Fruit fly (Drosophila melanogaster) whole organism, embryonic: ENCODE results near the gene CG12880.

Source experiments
- CG10543 ChIP-seq: fragments of 200-800 bp; sonication (Bioruptor generic); optimal IDR thresholded peaks from 3 replicates; lab custom pipeline; 2017; ENCODE audit warnings: missing biosample characterization, mild to moderate bottlenecking, missing genetic modification characterization, moderate library complexity
- CG11093 ChIP-seq: fragments of 200-800 bp; sonication (Bioruptor generic); IDR thresholded peaks from 3 replicates; pipeline ENCODE4 v1.3.6; 2022; ENCODE audit warnings: missing biosample characterization, missing genetic modification characterization
- CG13287 ChIP-seq: fragments of 200-800 bp; sonication (Bioruptor generic); IDR thresholded peaks from 2 replicates; pipeline ENCODE4 v1.3.6; 2022; ENCODE audit warnings: missing biosample characterization, missing genetic modification characterization; ENCODE audit not compliant: partially characterized antibody
- CG13296 ChIP-seq: fragments of 200-800 bp; sonication (Bioruptor generic); optimal IDR thresholded peaks from 3 replicates; lab custom pipeline; 2018; ENCODE audit warnings: missing biosample characterization, mild to moderate bottlenecking, missing genetic modification characterization
- CG13424 ChIP-seq: fragments of 200-800 bp; sonication (Bioruptor generic); optimal IDR thresholded peaks from 2 replicates; lab custom pipeline; 2019; ENCODE audit warnings: missing biosample characterization, mild to moderate bottlenecking, missing genetic modification characterization, moderate library complexity
- CG14441 ChIP-seq: fragments of 200-800 bp; sonication (Bioruptor generic); IDR thresholded peaks from 2 replicates; pipeline ENCODE4 v1.3.6; 2022; ENCODE audit warnings: missing biosample characterization, missing genetic modification characterization
- CG1602 ChIP-seq: fragments of 200-800 bp; sonication (Bioruptor generic); optimal IDR thresholded peaks from 3 replicates; lab custom pipeline; 2016; ENCODE audit warnings: missing biosample characterization, missing genetic modification characterization
- CG1603 ChIP-seq: fragments of 200-800 bp; sonication (Bioruptor generic); optimal IDR thresholded peaks from 2 replicates; lab custom pipeline; 2019; ENCODE audit warnings: missing biosample characterization, mild to moderate bottlenecking, missing genetic modification characterization, moderate library complexity
- CG1647 ChIP-seq: fragments of 200-800 bp; sonication (Bioruptor generic); optimal IDR thresholded peaks from 3 replicates; lab custom pipeline; 2016; ENCODE audit warnings: missing biosample characterization, missing genetic modification characterization
- CG2875 ChIP-seq: fragments of 200-800 bp; sonication (Bioruptor generic); optimal IDR thresholded peaks from 2 replicates; lab custom pipeline; 2017; ENCODE audit warnings: missing biosample characterization, mild to moderate bottlenecking, missing genetic modification characterization, missing genetic modification reagents
- CG33557 ChIP-seq: fragments of 200-800 bp; sonication (Bioruptor generic); optimal IDR thresholded peaks from 2 replicates; lab custom pipeline; 2019; ENCODE audit warnings: missing biosample characterization, mild to moderate bottlenecking, missing genetic modification characterization, moderate library complexity
- CG34422 ChIP-seq: fragments of 200-800 bp; sonication (Bioruptor generic); IDR thresholded peaks from 3 replicates; pipeline ENCODE4 v1.3.6; 2022; ENCODE audit warnings: missing biosample characterization, missing genetic modification characterization
- CG43689 ChIP-seq: fragments of 200-800 bp; sonication (Bioruptor generic); IDR thresholded peaks from 2 replicates; pipeline ENCODE4 v1.3.6; 2022; ENCODE audit warnings: missing biosample characterization, missing genetic modification characterization
- CG4404 ChIP-seq: fragments of 200-800 bp; sonication (Bioruptor generic); IDR thresholded peaks from 2 replicates; pipeline ENCODE4 v1.3.6; 2022; ENCODE audit warnings: missing biosample characterization, missing genetic modification characterization
- CG4730 ChIP-seq: fragments of 200-800 bp; sonication (Bioruptor generic); IDR thresholded peaks from 2 replicates; pipeline ENCODE4 v1.3.6; 2022; ENCODE audit warnings: missing biosample characterization, missing genetic modification characterization
- CG5245 ChIP-seq: fragments of 200-800 bp; sonication (Bioruptor generic); optimal IDR thresholded peaks from 3 replicates; lab custom pipeline; 2016; ENCODE audit warnings: missing biosample characterization, missing genetic modification characterization
- CG6791 ChIP-seq: fragments of 200-800 bp; sonication (Bioruptor generic); IDR thresholded peaks from 3 replicates; pipeline ENCODE4 v1.3.6; 2022; ENCODE audit warnings: missing biosample characterization, missing genetic modification characterization; ENCODE audit not compliant: partially characterized antibody
- CG7357 ChIP-seq: fragments of 200-800 bp; sonication (Bioruptor generic); IDR thresholded peaks from 3 replicates; pipeline ENCODE4 v1.3.6; 2022; ENCODE audit warnings: missing biosample characterization, missing genetic modification characterization
- CG7745 ChIP-seq: fragments of 200-800 bp; sonication (Bioruptor generic); optimal IDR thresholded peaks from 2 replicates; lab custom pipeline; 2018; ENCODE audit warnings: missing biosample characterization, mild to moderate bottlenecking, missing genetic modification characterization, moderate library complexity
- CG7839 ChIP-seq: fragments of 200-800 bp; sonication (Bioruptor generic); optimal IDR thresholded peaks from 3 replicates; lab custom pipeline; 2018; ENCODE audit warnings: missing biosample characterization, mild to moderate bottlenecking, missing genetic modification characterization, moderate library complexity
- CG8388 ChIP-seq: fragments of 200-800 bp; sonication (Bioruptor generic); optimal IDR thresholded peaks from 2 replicates; lab custom pipeline; 2019; ENCODE audit warnings: missing biosample characterization, mild to moderate bottlenecking, missing genetic modification characterization, moderate library complexity
- CTCF ChIP-seq: fragments of 200-800 bp; sonication (Bioruptor generic); optimal IDR thresholded peaks from 2 replicates; lab custom pipeline; 2017; ENCODE audit warnings: missing biosample characterization, mild to moderate bottlenecking, missing genetic modification characterization, moderate library complexity
- Dad ChIP-seq: fragments of 200-800 bp; sonication (Bioruptor generic); optimal IDR thresholded peaks from 3 replicates; lab custom pipeline; 2016; ENCODE audit warnings: missing biosample characterization, missing genetic modification characterization
- HHEX ChIP-seq: fragments of 200-800 bp; sonication (Bioruptor generic); optimal IDR thresholded peaks from 3 replicates; lab custom pipeline; 2017; ENCODE audit warnings: missing biosample characterization, mild to moderate bottlenecking, missing genetic modification characterization, missing genetic modification reagents
- HLH4C ChIP-seq: fragments of 200-800 bp; sonication (Bioruptor generic); IDR thresholded peaks from 3 replicates; pipeline ENCODE4 v1.3.6; 2022; ENCODE audit warnings: missing biosample characterization, missing genetic modification characterization; ENCODE audit not compliant: partially characterized antibody
- Jarid2 ChIP-seq: fragments of 200-800 bp; sonication (Bioruptor generic); optimal IDR thresholded peaks from 3 replicates; lab custom pipeline; 2017; ENCODE audit warnings: mild to moderate bottlenecking, missing biosample characterization, missing genetic modification reagents, missing genetic modification characterization
- Lpt ChIP-seq: fragments of >200 bp; optimal IDR thresholded peaks from 2 replicates; lab custom pipeline; 2018; ENCODE audit warnings: missing biosample characterization, missing genetic modification characterization
- NFAT ChIP-seq: fragments of 200-800 bp; sonication (Bioruptor generic); IDR thresholded peaks from 2 replicates; pipeline ENCODE4 v1.3.6; 2022; ENCODE audit warnings: missing biosample characterization, missing genetic modification characterization
- NfI ChIP-seq: fragments of 200-800 bp; sonication (Bioruptor generic); optimal IDR thresholded peaks from 3 replicates; lab custom pipeline; 2018; ENCODE audit warnings: missing biosample characterization, mild to moderate bottlenecking, missing genetic modification characterization, moderate library complexity
- Oaz ChIP-seq: fragments of 200-800 bp; sonication (Bioruptor generic); IDR thresholded peaks from 2 replicates; pipeline ENCODE4 v1.3.6; 2022; ENCODE audit warnings: missing biosample characterization, missing genetic modification characterization
- Xrp1 ChIP-seq: fragments of 200-800 bp; sonication (Bioruptor generic); IDR thresholded peaks from 2 replicates; pipeline ENCODE4 v1.3.6; 2022; ENCODE audit warnings: missing biosample characterization, missing genetic modification characterization
- ap ChIP-seq: fragments of 200-800 bp; sonication (Bioruptor generic); IDR thresholded peaks from 2 replicates; pipeline ENCODE4 v1.3.6; 2022; ENCODE audit warnings: missing biosample characterization, missing genetic modification characterization
- bbx ChIP-seq: fragments of 200-800 bp; sonication (Bioruptor generic); IDR thresholded peaks from 2 replicates; pipeline ENCODE4 v1.3.6; 2022; ENCODE audit warnings: missing biosample characterization, missing genetic modification characterization; ENCODE audit not compliant: partially characterized antibody
- bsh ChIP-seq, 2 experiments: fragments of 200-800 bp; sonication (Bioruptor generic); optimal IDR thresholded peaks; 2 replicates each; lab custom pipeline; 2017 to 2018; ENCODE audit warnings: mild to moderate bottlenecking in 2 of 2, missing biosample characterization in 2 of 2, missing genetic modification characterization in 2 of 2, moderate library complexity in 1 of 2
- cato ChIP-seq: fragments of 200-800 bp; sonication (Bioruptor generic); optimal IDR thresholded peaks from 2 replicates; lab custom pipeline; 2016; ENCODE audit warnings: missing biosample characterization, missing genetic modification characterization, borderline replicate concordance
- chinmo ChIP-seq: fragments of 200-800 bp; sonication (Bioruptor generic); IDR thresholded peaks from 4 replicates; pipeline ENCODE4 v1.3.6; 2022; ENCODE audit warnings: missing biosample characterization, missing genetic modification characterization; ENCODE audit not compliant: partially characterized antibody
- fd64A ChIP-seq: fragments of 200-800 bp; sonication (Bioruptor generic); optimal IDR thresholded peaks from 3 replicates; lab custom pipeline; 2018; ENCODE audit warnings: missing biosample characterization, mild to moderate bottlenecking, missing genetic modification characterization
- fru ChIP-seq: fragments of >200 bp; optimal IDR thresholded peaks from 2 replicates; lab custom pipeline; 2017
- gcm ChIP-seq: fragments of 200-800 bp; sonication (Bioruptor generic); optimal IDR thresholded peaks from 2 replicates; lab custom pipeline; 2019; ENCODE audit warnings: missing biosample characterization, mild to moderate bottlenecking, missing genetic modification characterization, moderate library complexity
- grn ChIP-seq: fragments of 200-800 bp; sonication (Bioruptor generic); optimal IDR thresholded peaks from 3 replicates; lab custom pipeline; 2017; ENCODE audit warnings: missing biosample characterization, missing genetic modification characterization
- gt ChIP-seq: fragments of 200-800 bp; sonication (Bioruptor generic); IDR thresholded peaks from 2 replicates; pipeline ENCODE4 v1.3.6; 2022; ENCODE audit warnings: missing biosample characterization, missing genetic modification characterization
- ham ChIP-seq: fragments of 200-800 bp; sonication (Bioruptor generic); IDR thresholded peaks from 2 replicates; pipeline ENCODE4 v1.3.6; 2022; ENCODE audit warnings: missing biosample characterization, missing genetic modification characterization
- insv ChIP-seq, 2 experiments: fragments of 200-800 bp; sonication (Bioruptor generic); optimal IDR thresholded peaks; 3 replicates each; lab custom pipeline; 2016 to 2018; ENCODE audit warnings: missing biosample characterization in 2 of 2, missing genetic modification characterization in 2 of 2
- klu ChIP-seq: fragments of 200-800 bp; sonication (Bioruptor generic); IDR thresholded peaks from 2 replicates; pipeline ENCODE4 v1.3.6; 2022; ENCODE audit warnings: missing biosample characterization, missing genetic modification characterization
- lilli ChIP-seq: fragments of 200-800 bp; sonication (Bioruptor generic); optimal IDR thresholded peaks from 3 replicates; lab custom pipeline; 2016; ENCODE audit warnings: missing biosample characterization, missing genetic modification characterization
- pzg ChIP-seq: fragments of 200-800 bp; sonication (Bioruptor generic); optimal IDR thresholded peaks from 3 replicates; lab custom pipeline; 2018; ENCODE audit warnings: missing biosample characterization, mild to moderate bottlenecking, missing genetic modification characterization, moderate library complexity
- shn ChIP-seq: fragments of 200-800 bp; sonication (Bioruptor generic); optimal IDR thresholded peaks from 3 replicates; lab custom pipeline; 2016; ENCODE audit warnings: missing biosample characterization, missing genetic modification characterization
- sr ChIP-seq: fragments of 200-800 bp; sonication (Bioruptor generic); IDR thresholded peaks from 3 replicates; pipeline ENCODE4 v1.3.6; 2022; ENCODE audit warnings: missing biosample characterization, missing genetic modification characterization
- ssp ChIP-seq: fragments of 200-800 bp; sonication (Bioruptor generic); IDR thresholded peaks from 2 replicates; pipeline ENCODE4 v1.3.6; 2022; ENCODE audit warnings: missing biosample characterization, missing genetic modification characterization
- ttk ChIP-seq: fragments of 200-800 bp; sonication (Bioruptor generic); IDR thresholded peaks from 2 replicates; pipeline ENCODE4 v2.1.2; 2022; ENCODE audit warnings: missing biosample characterization, missing genetic modification characterization
- wor ChIP-seq: fragments of 200-800 bp; sonication (Bioruptor generic); IDR thresholded peaks from 2 replicates; pipeline ENCODE4 v1.3.6; 2022; ENCODE audit warnings: missing biosample characterization, missing genetic modification characterization

The CG12880 gene

dm6 chr3R:27636010-27636584 lies 49.7 kb upstream of the CG12880 start, which contains the start of the genes CG5611 and Mtl (continued):
- TF ChIP-seq CG7839 (tag; lab: Kevin White, UChicago) (peak; percentile 100), chinmo (GFP tag; lab: Robert Waterston, UW) (no peak), CG10543 (peak; percentile 99), Xrp1 (peak; percentile 100), CG5245 (peak; percentile 99), CG2875 (peak; percentile 99), grn (GFP tag; lab: Kevin White, UChicago) (peak; percentile 93), CG7745 (tag; lab: Kevin White, UChicago) (peak; percentile 94), gt (peak; percentile 99), CG43689 (peak; percentile 100), CG13287 (GFP tag; lab: Robert Waterston, UW) (peak; percentile 28; the same call in 1 of the 2 replicates), ham (GFP tag; lab: Robert Waterston, UW) (peak; percentile 99), CG1602 (GFP tag; lab: Kevin White, UChicago) (peak; percentile 100), CG4404 (GFP tag; lab: Robert Waterston, UW) (peak; percentile 100), wor (GFP tag; lab: Robert Waterston, UW) (peak; percentile 100), Oaz (GFP tag; lab: Robert Waterston, UW) (peak; percentile 100), CG1647 (peak; percentile 98), shn (GFP tag; lab: Kevin White, UChicago) (peak; percentile 93), lilli (GFP tag; lab: Kevin White, UChicago) (peak; percentile 99), CG7357 (GFP tag; lab: Robert Waterston, UW) (peak; percentile 99), Dad (GFP tag; lab: Kevin White, UChicago) (peak; percentile 97), CTCF (GFP tag; lab: Kevin White, UChicago) (peak; percentile 78), fd64A (peak; percentile 99), fru (lab: Kevin White, UChicago) (no peak), bbx (GFP tag; lab: Robert Waterston, UW) (no peak), CG4730 (GFP tag; lab: Robert Waterston, UW) (peak; percentile 100), ssp (GFP tag; lab: Robert Waterston, UW) (peak; percentile 98), sr (GFP tag; lab: Robert Waterston, UW) (peak; percentile 99), HLH4C (GFP tag; lab: Robert Waterston, UW) (0 out of 3 replicates have a peak, but pooled peaks have one; percentile 10), Lpt (GFP tag; lab: Kevin White, UChicago) (no peak), CG6791 (GFP tag; lab: Robert Waterston, UW) (no peak), klu (GFP tag; lab: Robert Waterston, UW) (peak; percentile 100), CG34422 (GFP tag; lab: Robert Waterston, UW) (peak; percentile 100), CG8388 (GFP tag; lab: Kevin White, UChicago) (peak; percentile 99), CG1603 (tag; lab: Kevin White, UChicago) (peak; percentile 99), CG33557 (GFP tag; lab: Kevin White, UChicago) (peak; percentile 99), CG13424 (tag; lab: Kevin White, UChicago) (peak; percentile 100), pzg (GFP tag; lab: Kevin White, UChicago) (peak; percentile 64), Jarid2 (GFP tag; lab: Kevin White, UChicago) (peak; percentile 96), CG14441 (GFP tag; lab: Robert Waterston, UW) (peak; percentile 100), cato (peak; percentile 99), gcm (GFP tag; lab: Kevin White, UChicago) (peak; percentile 99), NfI (GFP tag; lab: Kevin White, UChicago) (peak; percentile 100), ap (peak; percentile 100), NFAT (GFP tag; lab: Robert Waterston, UW) (peak; percentile 100), CG13296 (peak; percentile 99), CG11093 (GFP tag; lab: Robert Waterston, UW) (peak; percentile 100), ttk (GFP tag; lab: Robert Waterston, UW) (peak; percentile 100), HHEX (GFP tag; lab: Kevin White, UChicago) (peak; percentile 100), insv (GFP tag; optimal IDR thresholded peaks at IDR 0.05; lab: Kevin White, UChicago) (peak in 1 of 2 experiments; percentile 85), bsh (GFP tag; optimal IDR thresholded peaks at IDR 0.05; lab: Kevin White, UChicago) (peak; percentile 93 to 100)
